Worm (Caenorhabditis elegans): ENCODE results near the gene C16D2.3.

DNA sequence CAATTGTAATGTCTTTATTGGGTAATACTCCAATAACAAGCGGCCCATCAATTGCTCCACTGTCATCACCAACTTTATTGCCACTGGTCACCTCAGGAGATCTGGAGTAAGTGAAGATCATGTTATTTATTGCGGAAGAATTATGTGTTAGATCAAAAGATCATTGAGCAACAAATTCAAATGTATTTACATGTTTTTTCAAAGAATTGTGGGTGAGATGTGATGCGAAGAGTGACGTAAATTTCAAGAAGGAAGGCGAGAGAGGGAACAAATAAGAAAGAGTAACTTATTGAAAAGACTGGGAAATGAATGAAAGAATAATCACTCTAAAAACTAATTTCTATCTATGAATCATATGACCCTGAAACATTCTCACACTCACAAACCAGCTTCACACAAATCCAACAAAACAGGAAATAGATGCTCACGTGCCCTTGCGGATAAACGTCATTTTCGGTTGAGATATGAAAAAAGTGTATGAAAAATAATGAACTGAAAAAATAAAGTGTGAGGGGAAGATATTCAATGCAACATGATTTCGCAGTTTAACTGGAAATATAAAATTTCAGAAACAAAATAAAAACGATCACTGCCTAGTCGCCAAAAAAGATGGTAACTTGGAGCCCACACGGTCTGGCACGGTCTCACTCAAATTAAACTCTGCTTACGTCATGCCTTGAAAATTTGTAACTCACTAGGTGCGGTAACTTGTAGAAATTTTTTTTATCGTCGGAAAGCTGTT, 16.9 kb upstream of the C16D2.3 start:
- TF ChIP-seq flt-1 (GFP tag; IDR thresholded peaks at IDR 0.05) = no peak
- TF ChIP-seq ztf-29 (GFP tag; IDR thresholded peaks at IDR 0.05) = no peak
- TF ChIP-seq ref-1 (GFP tag; conservative IDR thresholded peaks at IDR 0.05) = no peak
- TF ChIP-seq med-1 (GFP tag; optimal IDR thresholded peaks at IDR 0.05; ENCODE audit: insufficient read depth) = no peak
- TF ChIP-seq ztf-23 (GFP tag; IDR thresholded peaks at IDR 0.05) = no peak
- no peak for TF ChIP-seq T22C8.4 (GFP tag; IDR thresholded peaks at IDR 0.05)
- no peak for TF ChIP-seq klf-2 (GFP tag; conservative IDR thresholded peaks at IDR 0.05)
- TF ChIP-seq cog-1 (tag; optimal IDR thresholded peaks at IDR 0.05) = no peak
- no peak for TF ChIP-seq tab-1 (GFP tag; IDR thresholded peaks at IDR 0.05)
